Fruit fly (Drosophila melanogaster) whole organism, adult: ENCODE measurements around the gene CG9536.

Source experiments
- CG11617 ChIP-seq: fragments of 200-800 bp; sonication (Bioruptor generic); optimal IDR thresholded peaks from 2 replicates; lab custom pipeline; 2017; ENCODE audit warnings: mild to moderate bottlenecking, missing biosample characterization, missing genetic modification reagents, missing genetic modification characterization
- CG1620 ChIP-seq: fragments of 200-800 bp; sonication (Bioruptor generic); optimal IDR thresholded peaks from 2 replicates; lab custom pipeline; 2016; ENCODE audit warnings: missing biosample characterization, missing genetic modification characterization
- CG5204 ChIP-seq: fragments of 200-800 bp; sonication (Bioruptor generic); optimal IDR thresholded peaks from 2 replicates; lab custom pipeline; 2016; ENCODE audit warnings: missing biosample characterization, missing genetic modification characterization
- Clk ChIP-seq: fragments of 200-800 bp; sonication (Bioruptor generic); optimal IDR thresholded peaks from 2 replicates; lab custom pipeline; 2017; ENCODE audit warnings: missing biosample characterization, missing genetic modification characterization
- Crg-1 ChIP-seq: fragments of 200-800 bp; sonication (Bioruptor generic); optimal IDR thresholded peaks from 2 replicates; lab custom pipeline; 2016; ENCODE audit warnings: missing biosample characterization, missing genetic modification characterization
- Hr96 ChIP-seq: fragments of 200-800 bp; sonication (Bioruptor generic); optimal IDR thresholded peaks from 2 replicates; lab custom pipeline; 2016; ENCODE audit warnings: missing biosample characterization, missing genetic modification characterization
- bab1 ChIP-seq: fragments of 200-800 bp; sonication (Bioruptor generic); optimal IDR thresholded peaks from 3 replicates; lab custom pipeline; 2019; ENCODE audit warnings: missing biosample characterization, mild to moderate bottlenecking, missing genetic modification characterization, moderate library complexity
- cic ChIP-seq: fragments of 200-800 bp; sonication (Bioruptor generic); optimal IDR thresholded peaks from 2 replicates; lab custom pipeline; 2017; ENCODE audit warnings: missing biosample characterization, mild to moderate bottlenecking, missing genetic modification characterization, moderate library complexity
- kay ChIP-seq: fragments of 200-800 bp; sonication (Bioruptor generic); peaks from one replicate; lab custom pipeline; 2016; ENCODE audit warnings: missing biosample characterization, missing genetic modification characterization, borderline replicate concordance
- toe ChIP-seq: fragments of 200-800 bp; sonication (Bioruptor generic); optimal IDR thresholded peaks from 2 replicates; lab custom pipeline; 2016; ENCODE audit warnings: missing biosample characterization, missing genetic modification characterization

DNA sequence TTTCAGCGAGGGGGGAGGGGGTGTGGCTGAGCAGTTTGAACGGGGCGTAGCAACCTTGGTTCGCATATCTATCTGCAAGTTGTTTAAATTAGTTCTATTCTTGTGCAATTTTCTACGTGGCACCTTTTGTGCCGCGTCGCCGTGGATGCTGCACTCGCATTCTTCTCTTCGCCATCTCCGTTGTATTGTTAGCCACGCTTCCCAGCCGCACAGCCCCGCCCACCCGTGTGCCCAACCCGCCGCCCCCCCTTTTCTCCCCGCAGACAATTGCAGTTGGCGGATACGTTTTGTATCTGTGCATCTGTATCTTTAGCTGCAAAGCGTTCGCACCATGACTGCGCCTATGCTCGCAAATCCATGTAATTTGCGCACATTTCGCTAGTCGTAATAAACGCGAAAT, 37.2 kb upstream of the CG9536 start:
- TF ChIP-seq Clk (GFP tag; lab: Kevin White, UChicago) (no peak), Hr96 (GFP tag; lab: Kevin White, UChicago) (no peak), Crg-1 (GFP tag; lab: Kevin White, UChicago) (no peak), CG1620 (GFP tag; lab: Kevin White, UChicago) (no peak), CG5204 (GFP tag; lab: Kevin White, UChicago) (no peak), toe (GFP tag; lab: Kevin White, UChicago) (no peak), kay (no peak), cic (GFP tag; lab: Kevin White, UChicago) (no peak), bab1 (GFP tag; lab: Kevin White, UChicago) (no peak), CG11617 (GFP tag; lab: Kevin White, UChicago) (no peak)
